Worm (Caenorhabditis elegans) whole organism, L4/young adult: Measurements from ENCODE around the gene C18D11.10.
A peak's percentile ranks its signal among the peaks of the same experiment; 100 is the strongest.

Experiments used
- W03F9.2 ChIP-seq: fragments of 150-350 bp; optimal IDR thresholded peaks from 2 replicates; lab custom pipeline; 2014; ENCODE audit warnings: missing biosample characterization, missing genetic modification characterization
- dao-5 ChIP-seq: sonication (generic microtip); optimal IDR thresholded peaks from 2 replicates; lab custom pipeline; 2016; ENCODE audit warnings: missing genotype, missing genetic modification characterization, moderate library complexity, missing compliant biosample characterization
- him-1 ChIP-seq: sonication (generic microtip); optimal IDR thresholded peaks from 2 replicates; lab custom pipeline; 2016; ENCODE audit warnings: missing genotype, missing genetic modification reagents, missing genetic modification characterization, missing compliant biosample characterization

- peak; percentile 35 for TF ChIP-seq him-1 (tag; lab: Kevin White, UChicago)
- peak; percentile 79 for TF ChIP-seq W03F9.2 (tag; lab: Kevin White, UChicago)
- no peak for TF ChIP-seq dao-5 (tag; lab: Kevin White, UChicago)
Measured at ce11 chrIII:11823260-11823659, 15.7 kb downstream of the C18D11.10 start, which contains the start of gene C18D11.3.
